Fruit fly (Drosophila melanogaster) whole organism, wandering third instar larva: ENCODE data around the gene aay.

ENCODE experiments used
- CG32264 ChIP-seq: fragments of 200-800 bp; sonication (Bioruptor generic); optimal IDR thresholded peaks from 2 replicates; lab custom pipeline; 2016; ENCODE audit warnings: missing biosample characterization, missing genetic modification characterization
- Dif ChIP-seq: fragments of 200-275, 200-300 bp; sonication (Bioruptor generic); optimal IDR thresholded peaks from 2 replicates; lab custom pipeline; 2018; ENCODE audit warnings: missing biosample characterization, missing genetic modification characterization; ENCODE audit not compliant: partially characterized antibody
- Hr83 ChIP-seq: fragments of 200-300 bp; sonication (Bioruptor generic); optimal IDR thresholded peaks from 2 replicates; lab custom pipeline; 2016; ENCODE audit warnings: missing biosample characterization, mild to moderate bottlenecking, missing genetic modification characterization, moderate library complexity; ENCODE audit not compliant: poor library complexity, severe bottlenecking
- dmrt93B ChIP-seq: fragments of 200-800 bp; sonication (Bioruptor generic); optimal IDR thresholded peaks from 2 replicates; lab custom pipeline; 2018; ENCODE audit warnings: missing biosample characterization, mild to moderate bottlenecking, missing genetic modification characterization
- dsf ChIP-seq: sonication (Bioruptor generic); optimal IDR thresholded peaks from 2 replicates; lab custom pipeline; 2016; ENCODE audit warnings: missing biosample characterization, missing genetic modification characterization, borderline replicate concordance
- ey ChIP-seq: fragments of 200-800 bp; sonication (Bioruptor generic); optimal IDR thresholded peaks from 2 replicates; lab custom pipeline; 2016; ENCODE audit warnings: missing biosample characterization, missing genetic modification characterization
- fru ChIP-seq: fragments of 200-800 bp; sonication (Bioruptor generic); optimal IDR thresholded peaks from 3 replicates; lab custom pipeline; 2016; ENCODE audit warnings: missing biosample characterization, mild to moderate bottlenecking, missing genetic modification characterization
- h ChIP-seq: fragments of 200-800 bp; sonication (Bioruptor generic); optimal IDR thresholded peaks from 3 replicates; lab custom pipeline; 2016; ENCODE audit warnings: missing biosample characterization, mild to moderate bottlenecking, missing genetic modification characterization
- psq ChIP-seq: fragments of 200-800 bp; sonication (Bioruptor generic); optimal IDR thresholded peaks from 3 replicates; lab custom pipeline; 2017; ENCODE audit warnings: missing biosample characterization, mild to moderate bottlenecking, missing genetic modification characterization, moderate library complexity
- sv ChIP-seq: fragments of 200-800 bp; sonication (Bioruptor generic); optimal IDR thresholded peaks from 3 replicates; lab custom pipeline; 2016; ENCODE audit warnings: missing biosample characterization, missing genetic modification characterization
- woc ChIP-seq: sonication (Bioruptor generic); optimal IDR thresholded peaks from 2 replicates; lab custom pipeline; 2016; ENCODE audit warnings: missing biosample characterization, mild to moderate bottlenecking, missing genetic modification characterization

DNA sequence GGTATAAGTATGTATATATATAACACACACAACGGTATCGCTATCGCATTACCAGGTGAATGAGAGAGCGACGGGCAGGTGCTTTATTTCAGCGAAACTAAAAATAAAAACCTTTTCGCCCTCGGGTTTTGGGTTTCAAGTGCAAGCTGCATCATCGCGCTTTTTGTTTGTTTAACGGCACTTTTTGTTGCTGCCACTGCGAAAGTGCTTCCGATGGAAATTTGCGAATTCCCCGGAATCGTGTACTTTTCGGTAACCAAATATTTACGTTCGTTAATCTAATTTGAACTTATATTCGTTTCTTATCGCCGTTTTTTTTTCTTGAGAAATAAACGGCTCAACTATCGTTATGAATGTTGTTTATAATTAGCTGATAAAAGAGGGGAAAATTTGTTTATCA lies 27.0 kb upstream of the aay start:
- TF ChIP-seq Dif (GFP tag; lab: Kevin White, UChicago) (no peak), ey (GFP tag; lab: Kevin White, UChicago) (no peak), dmrt93B (no peak), sv (GFP tag; lab: Kevin White, UChicago) (no peak), dsf (GFP tag; lab: Kevin White, UChicago) (no peak), woc (no peak), h (GFP tag; lab: Kevin White, UChicago) (no peak), psq (GFP tag; lab: Kevin White, UChicago) (no peak), fru (GFP tag; lab: Kevin White, UChicago) (no peak), Hr83 (GFP tag; lab: Kevin White, UChicago) (no peak), CG32264 (GFP tag; lab: Kevin White, UChicago) (no peak)
